Fruit fly (Drosophila melanogaster) whole organism, embryonic: Measurements from ENCODE around the gene Uck.

ENCODE experiments used
- B-H2 ChIP-seq: fragments of 200-800 bp; sonication (Bioruptor generic); optimal IDR thresholded peaks from 2 replicates; lab custom pipeline; 2018; ENCODE audit warnings: missing biosample characterization, mild to moderate bottlenecking, missing genetic modification characterization
- BtbVII ChIP-seq: fragments of 200-800 bp; sonication (Bioruptor generic); optimal IDR thresholded peaks from 3 replicates; lab custom pipeline; 2017; ENCODE audit warnings: missing biosample characterization, mild to moderate bottlenecking, missing genetic modification characterization
- CG12071 ChIP-seq: fragments of 200-800 bp; sonication (Bioruptor generic); optimal IDR thresholded peaks from 3 replicates; lab custom pipeline; 2018; ENCODE audit warnings: missing biosample characterization, mild to moderate bottlenecking, missing genetic modification characterization
- CG12942 ChIP-seq: fragments of 200-800 bp; sonication (Bioruptor generic); optimal IDR thresholded peaks from 3 replicates; lab custom pipeline; 2016; ENCODE audit warnings: missing biosample characterization, missing genetic modification characterization
- CG13296 ChIP-seq: fragments of 200-800 bp; sonication (Bioruptor generic); optimal IDR thresholded peaks from 3 replicates; lab custom pipeline; 2018; ENCODE audit warnings: missing biosample characterization, mild to moderate bottlenecking, missing genetic modification characterization
- CG15479 ChIP-seq: fragments of 200-800 bp; sonication (Bioruptor generic); optimal IDR thresholded peaks from 3 replicates; lab custom pipeline; 2019; ENCODE audit warnings: missing biosample characterization, mild to moderate bottlenecking, missing genetic modification characterization, moderate library complexity
- CG1647 ChIP-seq: fragments of 200-800 bp; sonication (Bioruptor generic); optimal IDR thresholded peaks from 3 replicates; lab custom pipeline; 2016; ENCODE audit warnings: missing biosample characterization, missing genetic modification characterization
- CG17802 ChIP-seq: fragments of 200-800 bp; sonication (Bioruptor generic); optimal IDR thresholded peaks from 2 replicates; lab custom pipeline; 2018; ENCODE audit warnings: missing biosample characterization, mild to moderate bottlenecking, missing genetic modification characterization, moderate library complexity
- CG1792 ChIP-seq: fragments of 200-800 bp; sonication (Bioruptor generic); optimal IDR thresholded peaks from 2 replicates; lab custom pipeline; 2016; ENCODE audit warnings: missing biosample characterization, missing genetic modification characterization
- CG18262 ChIP-seq: fragments of 200-800 bp; optimal IDR thresholded peaks from 3 replicates; lab custom pipeline; 2019; ENCODE audit warnings: missing biosample characterization, mild to moderate bottlenecking, missing genetic modification characterization, moderate library complexity
- CG18476 ChIP-seq: fragments of 200-800 bp; sonication (Bioruptor generic); optimal IDR thresholded peaks from 2 replicates; lab custom pipeline; 2016; ENCODE audit warnings: missing biosample characterization, mild to moderate bottlenecking, missing genetic modification characterization
- CG31224 ChIP-seq: fragments of 200-800 bp; sonication (Bioruptor generic); IDR thresholded peaks from 2 replicates; pipeline ENCODE4 v1.3.6; 2022; ENCODE audit warnings: missing biosample characterization, missing genetic modification characterization
- CG31365 ChIP-seq: fragments of 200-800 bp; sonication (Bioruptor generic); optimal IDR thresholded peaks from 2 replicates; lab custom pipeline; 2018; ENCODE audit warnings: missing biosample characterization, mild to moderate bottlenecking, missing genetic modification characterization
- CG31441 ChIP-seq: fragments of 200-800 bp; sonication (Bioruptor generic); IDR thresholded peaks from 2 replicates; pipeline ENCODE4 v1.3.6; 2022; ENCODE audit warnings: missing biosample characterization, missing genetic modification characterization
- CG4360 ChIP-seq: fragments of 200-800 bp; sonication (Bioruptor generic); IDR thresholded peaks from 2 replicates; pipeline ENCODE4 v1.3.6; 2022; ENCODE audit warnings: missing biosample characterization, missing genetic modification characterization
- CG43689 ChIP-seq: fragments of 200-800 bp; sonication (Bioruptor generic); IDR thresholded peaks from 2 replicates; pipeline ENCODE4 v1.3.6; 2022; ENCODE audit warnings: missing biosample characterization, missing genetic modification characterization
- CG4820 ChIP-seq: fragments of 200-800 bp; sonication (Bioruptor generic); optimal IDR thresholded peaks from 3 replicates; lab custom pipeline; 2016; ENCODE audit warnings: missing biosample characterization, missing genetic modification characterization
- CG6254 ChIP-seq: fragments of 200-800 bp; sonication (Bioruptor generic); optimal IDR thresholded peaks from 3 replicates; lab custom pipeline; 2017; ENCODE audit warnings: mild to moderate bottlenecking, missing biosample characterization, missing genetic modification reagents, missing genetic modification characterization
- CG7839 ChIP-seq: fragments of 200-800 bp; sonication (Bioruptor generic); optimal IDR thresholded peaks from 3 replicates; lab custom pipeline; 2018; ENCODE audit warnings: missing biosample characterization, mild to moderate bottlenecking, missing genetic modification characterization, moderate library complexity
- CG8388 ChIP-seq: fragments of 200-800 bp; sonication (Bioruptor generic); optimal IDR thresholded peaks from 2 replicates; lab custom pipeline; 2019; ENCODE audit warnings: missing biosample characterization, mild to moderate bottlenecking, missing genetic modification characterization, moderate library complexity
- CHES-1-like ChIP-seq: fragments of 200-800 bp; sonication (Bioruptor generic); optimal IDR thresholded peaks from 2 replicates; lab custom pipeline; 2016; ENCODE audit warnings: missing biosample characterization, missing genetic modification characterization
- CrebB ChIP-seq: fragments of 200-800 bp; sonication (Bioruptor generic); optimal IDR thresholded peaks from 3 replicates; lab custom pipeline; 2018; ENCODE audit warnings: missing biosample characterization, mild to moderate bottlenecking, missing genetic modification characterization
- Hey ChIP-seq: fragments of 200-800 bp; sonication (Bioruptor generic); optimal IDR thresholded peaks from 3 replicates; lab custom pipeline; 2018; ENCODE audit warnings: missing biosample characterization, mild to moderate bottlenecking, missing genetic modification characterization
- Jarid2 ChIP-seq: fragments of 200-800 bp; sonication (Bioruptor generic); optimal IDR thresholded peaks from 3 replicates; lab custom pipeline; 2017; ENCODE audit warnings: mild to moderate bottlenecking, missing biosample characterization, missing genetic modification reagents, missing genetic modification characterization
- Mrtf ChIP-seq: fragments of 200-800 bp; sonication (Bioruptor generic); IDR thresholded peaks from 3 replicates; pipeline ENCODE4 v1.3.6; 2022; ENCODE audit warnings: missing biosample characterization, missing genetic modification characterization
- Myb ChIP-seq: fragments of 200-800 bp; sonication (Bioruptor generic); optimal IDR thresholded peaks from 2 replicates; lab custom pipeline; 2016; ENCODE audit warnings: missing biosample characterization, missing genetic modification characterization
- Nf-YB ChIP-seq: fragments of 200-800 bp; sonication (Bioruptor generic); optimal IDR thresholded peaks from 3 replicates; lab custom pipeline; 2019; ENCODE audit warnings: missing biosample characterization, mild to moderate bottlenecking, missing genetic modification characterization, moderate library complexity
- Sin3A ChIP-seq: fragments of >200 bp; optimal IDR thresholded peaks from 2 replicates; lab custom pipeline; 2018
- Ssrp ChIP-seq: fragments of 200-800 bp; sonication (Bioruptor generic); optimal IDR thresholded peaks from 2 replicates; lab custom pipeline; 2018; ENCODE audit warnings: missing biosample characterization, mild to moderate bottlenecking, missing genetic modification characterization, moderate library complexity
- aop ChIP-seq: fragments of 200-800 bp; sonication (Bioruptor generic); IDR thresholded peaks from 2 replicates; pipeline ENCODE4 v1.3.6; 2022; ENCODE audit warnings: missing biosample characterization, missing genetic modification characterization
- ash1 ChIP-seq: fragments of 200-800 bp; sonication (Bioruptor generic); optimal IDR thresholded peaks from 2 replicates; lab custom pipeline; 2018; ENCODE audit warnings: missing biosample characterization, mild to moderate bottlenecking, missing genetic modification characterization
- cas ChIP-seq: fragments of 200-800 bp; sonication (Bioruptor generic); IDR thresholded peaks from 2 replicates; pipeline ENCODE4 v1.3.6; 2022; ENCODE audit warnings: missing biosample characterization, missing genetic modification characterization
- disco-r ChIP-seq: fragments of 200-800 bp; sonication (Bioruptor generic); optimal IDR thresholded peaks from 2 replicates; lab custom pipeline; 2016; ENCODE audit warnings: missing biosample characterization, missing genetic modification characterization
- dmrt99B ChIP-seq: fragments of 200-800 bp; sonication (Bioruptor generic); optimal IDR thresholded peaks from 2 replicates; lab custom pipeline; 2018; ENCODE audit warnings: missing biosample characterization, mild to moderate bottlenecking, missing genetic modification characterization, moderate library complexity
- gcm ChIP-seq: fragments of 200-800 bp; sonication (Bioruptor generic); optimal IDR thresholded peaks from 2 replicates; lab custom pipeline; 2019; ENCODE audit warnings: missing biosample characterization, mild to moderate bottlenecking, missing genetic modification characterization, moderate library complexity
- gro ChIP-seq: fragments of 200-800 bp; sonication (Bioruptor generic); optimal IDR thresholded peaks from 2 replicates; lab custom pipeline; 2016; ENCODE audit warnings: missing biosample characterization, missing genetic modification characterization
- gt ChIP-seq: fragments of 200-800 bp; sonication (Bioruptor generic); IDR thresholded peaks from 2 replicates; pipeline ENCODE4 v1.3.6; 2022; ENCODE audit warnings: missing biosample characterization, missing genetic modification characterization
- jumu ChIP-seq: fragments of 200-800 bp; sonication (Bioruptor generic); optimal IDR thresholded peaks from 3 replicates; lab custom pipeline; 2016; ENCODE audit warnings: missing biosample characterization, missing genetic modification characterization
- luna ChIP-seq: fragments of 200-800 bp; sonication (Bioruptor generic); optimal IDR thresholded peaks from 2 replicates; lab custom pipeline; 2016; ENCODE audit warnings: missing biosample characterization, missing genetic modification characterization
- oc ChIP-seq: fragments of 200-800 bp; sonication (Bioruptor generic); optimal IDR thresholded peaks from 2 replicates; lab custom pipeline; 2018; ENCODE audit warnings: missing biosample characterization, mild to moderate bottlenecking, missing genetic modification characterization, moderate library complexity
- p53 ChIP-seq: fragments of 200-800 bp; sonication (Bioruptor generic); optimal IDR thresholded peaks from 2 replicates; lab custom pipeline; 2016; ENCODE audit warnings: missing biosample characterization, missing genetic modification characterization
- pros ChIP-seq: fragments of 200-800 bp; sonication (Bioruptor generic); optimal IDR thresholded peaks from 3 replicates; lab custom pipeline; 2019; ENCODE audit warnings: missing biosample characterization, mild to moderate bottlenecking, missing genetic modification characterization, moderate library complexity
- scrt ChIP-seq: fragments of 200-800 bp; sonication (Bioruptor generic); optimal IDR thresholded peaks from 2 replicates; lab custom pipeline; 2018; ENCODE audit warnings: missing biosample characterization, mild to moderate bottlenecking, missing genetic modification characterization, moderate library complexity
- sens-2 ChIP-seq: fragments of 200-800 bp; sonication (Bioruptor generic); IDR thresholded peaks from 2 replicates; pipeline ENCODE4 v1.3.6; 2022; ENCODE audit warnings: missing biosample characterization, missing genetic modification characterization
- sna ChIP-seq: fragments of 200-800 bp; sonication (Bioruptor generic); IDR thresholded peaks from 2 replicates; pipeline ENCODE4 v1.3.6; 2022; ENCODE audit warnings: missing biosample characterization, missing genetic modification characterization; ENCODE audit not compliant: partially characterized antibody
- sqz ChIP-seq: fragments of 200-800 bp; sonication (Bioruptor generic); optimal IDR thresholded peaks from 3 replicates; lab custom pipeline; 2018; ENCODE audit warnings: missing biosample characterization, mild to moderate bottlenecking, missing genetic modification characterization
- sr ChIP-seq: fragments of 200-800 bp; sonication (Bioruptor generic); IDR thresholded peaks from 3 replicates; pipeline ENCODE4 v1.3.6; 2022; ENCODE audit warnings: missing biosample characterization, missing genetic modification characterization
- tup ChIP-seq: fragments of 200-800 bp; sonication (Bioruptor generic); optimal IDR thresholded peaks from 2 replicates; lab custom pipeline; 2016; ENCODE audit warnings: missing biosample characterization, mild to moderate bottlenecking, missing genetic modification characterization, moderate library complexity
- wdn ChIP-seq: fragments of 200-800 bp; sonication (Bioruptor generic); IDR thresholded peaks from 2 replicates; pipeline ENCODE4 v1.3.6; 2022; ENCODE audit warnings: missing biosample characterization, missing genetic modification characterization
- zfh2 ChIP-seq: fragments of 200-800 bp; sonication (Bioruptor generic); optimal IDR thresholded peaks from 2 replicates; lab custom pipeline; 2016; ENCODE audit warnings: missing biosample characterization, missing genetic modification characterization

The Uck gene

DNA sequence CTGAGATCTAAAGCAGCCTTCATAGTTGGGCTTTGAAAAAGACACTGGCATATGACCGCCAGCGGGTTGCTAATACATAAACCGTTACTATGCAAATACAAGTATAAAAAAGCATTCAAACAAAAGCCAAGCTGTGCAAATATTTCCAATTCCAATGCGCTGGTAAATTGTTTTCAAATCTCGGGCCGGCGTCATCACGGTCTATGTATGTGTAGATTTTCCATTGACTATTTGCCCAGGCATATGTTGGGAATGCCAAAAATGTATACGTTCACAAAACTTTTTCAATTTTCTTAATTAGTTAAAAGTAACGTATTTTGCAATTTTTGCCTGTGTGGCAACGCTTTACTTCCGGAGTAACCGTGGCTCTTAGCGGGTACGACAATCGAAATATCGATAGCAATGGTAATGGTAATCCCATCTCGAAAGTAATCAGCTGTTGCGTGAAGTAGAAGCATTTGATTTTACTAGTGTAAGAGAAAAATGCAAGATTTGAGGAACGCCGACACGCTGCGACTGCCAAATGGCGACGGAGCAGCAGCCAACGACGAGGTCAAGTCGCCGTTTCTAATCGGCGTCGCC is at the start of gene Uck, which contains the start of gene CG34290:
Uck (plus strand) TSS at position 405 of the 582 bp plus-strand sequence.
CG34290 (minus strand) TSS at position 51 of the 582 bp plus-strand sequence.
- TF ChIP-seq CG31365 (tag; lab: Kevin White, UChicago) (peak; percentile 65), CG12071 (GFP tag; lab: Kevin White, UChicago) (peak; percentile 85), CG1792 (GFP tag; lab: Kevin White, UChicago) (peak; percentile 24), CrebB (peak; percentile 85), B-H2 (peak; percentile 89), CG31441 (peak; percentile 79), Mrtf (no peak), sens-2 (GFP tag; lab: Robert Waterston, UW) (peak; percentile 38; the same call in 1 of the 2 replicates), gcm (GFP tag; lab: Kevin White, UChicago) (peak; percentile 38), pros (no peak), sr (GFP tag; lab: Robert Waterston, UW) (0 out of 3 replicates have a peak, but pooled peaks have one; percentile 50), ash1 (GFP tag; lab: Kevin White, UChicago) (peak; percentile 83), dmrt99B (tag; lab: Kevin White, UChicago) (peak; percentile 65), CG43689 (peak; percentile 64), CHES-1-like (peak; percentile 79), oc (tag; lab: Kevin White, UChicago) (peak; percentile 48), gt (no peak), tup (GFP tag; lab: Kevin White, UChicago) (no peak), CG18476 (GFP tag; lab: Kevin White, UChicago) (no peak), BtbVII (peak; percentile 76), sqz (GFP tag; lab: Kevin White, UChicago) (peak; percentile 43), CG8388 (peak; percentile 38), scrt (GFP tag; lab: Kevin White, UChicago) (peak; percentile 85), disco-r (GFP tag; lab: Kevin White, UChicago) (peak; percentile 14), aop (GFP tag; lab: Robert Waterston, UW) (peak; percentile 97), CG13296 (GFP tag; lab: Kevin White, UChicago) (peak; percentile 87), Myb (peak; percentile 99), CG31224 (no peak), Sin3A (peak; percentile 62), jumu (GFP tag; lab: Kevin White, UChicago) (peak; percentile 13), CG18262 (tag; lab: Kevin White, UChicago) (peak; percentile 63), CG12942 (GFP tag; lab: Kevin White, UChicago) (peak; percentile 28), CG15479 (no peak), luna (GFP tag; lab: Kevin White, UChicago) (peak; percentile 44), CG1647 (GFP tag; lab: Kevin White, UChicago) (peak; percentile 78), Ssrp (tag; lab: Kevin White, UChicago) (peak; percentile 32), CG7839 (tag; lab: Kevin White, UChicago) (peak; percentile 66), sna (peak; percentile 89), CG4820 (GFP tag; lab: Kevin White, UChicago) (peak; percentile 36), gro (GFP tag; lab: Kevin White, UChicago) (peak; percentile 90), CG17802 (peak; percentile 65), wdn (GFP tag; lab: Robert Waterston, UW) (0 out of 2 replicates have a peak, but pooled peaks have one; percentile 54), p53 (GFP tag; lab: Kevin White, UChicago) (peak; percentile 69), CG4360 (GFP tag; lab: Robert Waterston, UW) (0 out of 2 replicates have a peak, but pooled peaks have one; percentile 18), cas (GFP tag; lab: Robert Waterston, UW) (0 out of 2 replicates have a peak, but pooled peaks have one; percentile 12), Nf-YB (peak; percentile 63), zfh2 (GFP tag; lab: Kevin White, UChicago) (peak; percentile 43), Jarid2 (GFP tag; lab: Kevin White, UChicago) (peak; percentile 58), Hey (peak; percentile 46), CG6254 (GFP tag; lab: Kevin White, UChicago) (peak; percentile 41)
